Fruit fly (Drosophila melanogaster): ENCODE data around the gene Icmt.

Gene Icmt

DNA sequence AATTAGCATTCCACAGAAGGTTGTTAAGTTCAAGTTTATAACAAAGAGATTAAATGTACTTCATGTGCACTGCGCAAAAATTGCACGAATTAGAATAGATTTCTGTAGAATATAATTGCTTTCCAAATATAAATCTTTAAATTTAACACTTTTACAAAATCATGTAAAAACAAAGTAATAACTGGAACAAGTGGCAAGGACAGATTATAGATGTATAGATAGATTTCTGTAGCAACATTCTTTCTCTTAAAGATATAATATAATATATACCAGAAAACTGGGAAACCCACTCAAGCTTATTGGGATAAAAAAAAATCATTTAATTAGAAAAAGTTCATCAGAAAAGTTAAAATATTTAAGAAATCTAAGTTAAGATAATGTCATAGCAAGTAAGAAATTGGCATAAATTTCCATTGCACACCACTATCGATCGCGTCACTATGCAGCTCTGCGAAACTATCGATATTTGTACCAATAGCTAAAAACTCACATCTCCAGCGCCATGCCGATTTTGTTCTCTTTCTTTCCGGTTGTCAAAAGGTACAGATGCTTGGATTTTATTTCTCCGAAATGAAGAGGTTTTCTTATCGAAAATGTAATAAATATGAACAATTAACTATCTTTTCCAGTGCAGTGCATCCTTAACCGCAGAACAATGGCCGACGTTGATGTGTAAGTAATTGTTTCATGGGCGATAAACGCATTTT lies 4.9 kb downstream of the Icmt start, which contains the start of gene RpS12 (continued):
- no peak for TF ChIP-seq CG11695 (GFP tag; IDR thresholded peaks at IDR 0.05)
- TF ChIP-seq MBD-R2 (GFP tag; IDR thresholded peaks at IDR 0.05): peak; percentile 43; the same call in 1 of the 2 replicates
- peak; percentile 4 for TF ChIP-seq btn (GFP tag; optimal IDR thresholded peaks at IDR 0.05)
- TF ChIP-seq CG7786 (GFP tag; optimal IDR thresholded peaks at IDR 0.05): peak; percentile 72
- peak; percentile 78 for TF ChIP-seq CG17385 (GFP tag; optimal IDR thresholded peaks at IDR 0.05)
- no peak for TF ChIP-seq prd (optimal IDR thresholded peaks at IDR 0.05)
- peak; percentile 48; the same call in 2 of the 3 replicates for TF ChIP-seq prd (GFP tag; IDR thresholded peaks at IDR 0.05)
- TF ChIP-seq CG12155 (GFP tag; optimal IDR thresholded peaks at IDR 0.05): peak; percentile 30
- peak; percentile 22 for TF ChIP-seq jing (GFP tag; optimal IDR thresholded peaks at IDR 0.05)
- TF ChIP-seq HLHmδ (GFP tag; optimal IDR thresholded peaks at IDR 0.05): peak; percentile 68
- TF ChIP-seq CG11504 (tag; optimal IDR thresholded peaks at IDR 0.05): peak; percentile 59
- peak; percentile 68 for TF ChIP-seq grau (tag; optimal IDR thresholded peaks at IDR 0.05)
- peak; percentile 53 for TF ChIP-seq salm (tag; optimal IDR thresholded peaks at IDR 0.05)
- peak; percentile 89 for TF ChIP-seq B-H2 (GFP tag; optimal IDR thresholded peaks at IDR 0.05)
- peak; percentile 87 for TF ChIP-seq CG18619 (GFP tag; optimal IDR thresholded peaks at IDR 0.05)
- no peak for TF ChIP-seq tll (GFP tag; optimal IDR thresholded peaks at IDR 0.05)
- TF ChIP-seq tio (GFP tag; optimal IDR thresholded peaks at IDR 0.05): peak; percentile 45
- TF ChIP-seq CoRest (tag; optimal IDR thresholded peaks at IDR 0.05): peak; percentile 71
- peak; percentile 62 for TF ChIP-seq CG1792 (GFP tag; optimal IDR thresholded peaks at IDR 0.05)
- peak; percentile 74 for TF ChIP-seq Aef1 (GFP tag; IDR thresholded peaks at IDR 0.05)
- peak; percentile 77 for TF ChIP-seq CG1647 (GFP tag; optimal IDR thresholded peaks at IDR 0.05)
- TF ChIP-seq tup (GFP tag; optimal IDR thresholded peaks at IDR 0.05): peak; percentile 37
- TF ChIP-seq CG10366 (GFP tag; IDR thresholded peaks at IDR 0.05): peak; percentile 78
- TF ChIP-seq CG4360 (GFP tag; IDR thresholded peaks at IDR 0.05): no peak
- TF ChIP-seq CG3065 (GFP tag; optimal IDR thresholded peaks at IDR 0.05): no peak
- 0 out of 2 replicates have a peak, but pooled peaks have one; percentile 51 for TF ChIP-seq nerfin-2 (GFP tag; IDR thresholded peaks at IDR 0.05; ENCODE audit: partially characterized antibody)
- TF ChIP-seq ERR (GFP tag; optimal IDR thresholded peaks at IDR 0.05): peak; percentile 80
- TF ChIP-seq Taf1 (GFP tag; IDR thresholded peaks at IDR 0.05): peak; percentile 43
- TF ChIP-seq luna (GFP tag; optimal IDR thresholded peaks at IDR 0.05): peak; percentile 49
- TF ChIP-seq Ets97D (GFP tag; optimal IDR thresholded peaks at IDR 0.05): peak; percentile 99
- peak; percentile 77 for TF ChIP-seq CG1233 (GFP tag; optimal IDR thresholded peaks at IDR 0.05)
- TF ChIP-seq CG10979 (tag; optimal IDR thresholded peaks at IDR 0.05): peak; percentile 50
- peak; percentile 70 for TF ChIP-seq CG17361 (GFP tag; IDR thresholded peaks at IDR 0.05)
- peak; percentile 42 for TF ChIP-seq CG6254 (GFP tag; optimal IDR thresholded peaks at IDR 0.05)
- peak; percentile 95 for TF ChIP-seq ci (GFP tag; IDR thresholded peaks at IDR 0.05)
- TF ChIP-seq Scr (GFP tag; IDR thresholded peaks at IDR 0.05; ENCODE audit: partially characterized antibody): peak; percentile 78
- TF ChIP-seq Adf1 (GFP tag; IDR thresholded peaks at IDR 0.05): peak; percentile 7; the same call in 1 of the 2 replicates
- peak; percentile 82 for TF ChIP-seq CHES-1-like (GFP tag; optimal IDR thresholded peaks at IDR 0.05)
- peak; percentile 65 for TF ChIP-seq ind (GFP tag; optimal IDR thresholded peaks at IDR 0.05)
- no peak for TF ChIP-seq Lpt (GFP tag; optimal IDR thresholded peaks at IDR 0.05)
- TF ChIP-seq croc (GFP tag; conservative IDR thresholded peaks at IDR 0.05): no peak; the same call in 2 of the 3 replicates
- TF ChIP-seq mirr (GFP tag; optimal IDR thresholded peaks at IDR 0.05): peak; percentile 86
- TF ChIP-seq gro (GFP tag; optimal IDR thresholded peaks at IDR 0.05): peak; percentile 82
- TF ChIP-seq Myb (GFP tag; optimal IDR thresholded peaks at IDR 0.05): peak; percentile 45
- TF ChIP-seq tgo (GFP tag; IDR thresholded peaks at IDR 0.05): peak; percentile 55
- TF ChIP-seq rib (GFP tag; IDR thresholded peaks at IDR 0.05): peak; percentile 17; the same call in 1 of the 2 replicates
- TF ChIP-seq NK7.1 (GFP tag; optimal IDR thresholded peaks at IDR 0.05): peak; percentile 63
- TF ChIP-seq hkb (optimal IDR thresholded peaks at IDR 0.05): no peak
- peak; percentile 76 for TF ChIP-seq hkb (GFP tag; IDR thresholded peaks at IDR 0.05)
- peak in 1 of 2 experiments; percentile 48 for TF ChIP-seq Eip74EF (GFP tag; optimal IDR thresholded peaks at IDR 0.05)

All from whole organism, embryonic.